5 fruit fly cellular contexts compared by ENCODE assay signal in genomic region chrX:2301613-2302522, dm6.
A peak's percentile ranks its signal among the peaks of the same experiment; 100 is the strongest.
TF ChIP-seq lines count a peak whose summit lies in the region.

No protein-coding gene starts in this region.

- TF ChIP-seq CTCF in whole organism, embryonic (GFP tag; optimal IDR thresholded peaks at IDR 0.05; lab: Kevin White, UChicago) = peak; percentile 38

TF ChIP-seq in whole organism, adult, 20 proteins besides CTCF, POLR2A, EP300 and RAD21:
- no peak for TF ChIP-seq CG5204 (GFP tag; optimal IDR thresholded peaks at IDR 0.05; lab: Kevin White, UChicago)
- peak; percentile 1 for TF ChIP-seq pad (GFP tag; optimal IDR thresholded peaks at IDR 0.05; lab: Kevin White, UChicago)
- peak; percentile 11 for TF ChIP-seq CG7045 (GFP tag; optimal IDR thresholded peaks at IDR 0.05; lab: Kevin White, UChicago)
- peak; percentile 19 for TF ChIP-seq CG11617 (GFP tag; optimal IDR thresholded peaks at IDR 0.05; lab: Kevin White, UChicago)
- no peak for TF ChIP-seq toe (GFP tag; optimal IDR thresholded peaks at IDR 0.05; lab: Kevin White, UChicago)
- TF ChIP-seq bab1 (GFP tag; optimal IDR thresholded peaks at IDR 0.05; lab: Kevin White, UChicago) = peak; percentile 53
- peak; percentile 41 for TF ChIP-seq CG14711 (tag; optimal IDR thresholded peaks at IDR 0.05; lab: Kevin White, UChicago)
- peak; percentile 58 for TF ChIP-seq CG7101 (tag; optimal IDR thresholded peaks at IDR 0.05; lab: Kevin White, UChicago)

TF ChIP-seq in whole organism, embryonic, 481 proteins besides CTCF, POLR2A, EP300 and RAD21 (continues in another document):
- TF ChIP-seq CG13123 (GFP tag; optimal IDR thresholded peaks at IDR 0.05; lab: Kevin White, UChicago) (peak; percentile 44), CG4617 (GFP tag; optimal IDR thresholded peaks at IDR 0.05; lab: Kevin White, UChicago; ENCODE audit: borderline replicate concordance) (peak; percentile 38), CG6683 (GFP tag; optimal IDR thresholded peaks at IDR 0.05; lab: Kevin White, UChicago) (peak; percentile 62), NC2β (GFP tag; optimal IDR thresholded peaks at IDR 0.05; lab: Kevin White, UChicago) (peak; percentile 66), NFAT (GFP tag; IDR thresholded peaks at IDR 0.05; lab: Robert Waterston, UW) (peak; percentile 60; the same call in 1 of the 2 replicates), ERR (GFP tag; optimal IDR thresholded peaks at IDR 0.05; lab: Kevin White, UChicago) (peak; percentile 32), ems (GFP tag; optimal IDR thresholded peaks at IDR 0.05; lab: Kevin White, UChicago) (peak; percentile 76), hbn (GFP tag; IDR thresholded peaks at IDR 0.05; lab: Robert Waterston, UW; ENCODE audit: partially characterized antibody) (no peak), Stat92E (GFP tag; optimal IDR thresholded peaks at IDR 0.05; lab: Kevin White, UChicago) (peak in 1 of 3 experiments; percentile 23), Sox102F (GFP tag; optimal IDR thresholded peaks at IDR 0.05; lab: Kevin White, UChicago) (peak; percentile 83), CG8944 (GFP tag; optimal IDR thresholded peaks at IDR 0.05; lab: Kevin White, UChicago) (peak; percentile 81), TFAM (GFP tag; optimal IDR thresholded peaks at IDR 0.05; lab: Kevin White, UChicago) (peak; percentile 21), gsb-n (tag; optimal IDR thresholded peaks at IDR 0.05; lab: Kevin White, UChicago) (peak; percentile 57), Mes4 (GFP tag; optimal IDR thresholded peaks at IDR 0.05; lab: Kevin White, UChicago) (peak; percentile 81), CG9797 (GFP tag; optimal IDR thresholded peaks at IDR 0.05; lab: Kevin White, UChicago) (no peak), wek (GFP tag; optimal IDR thresholded peaks at IDR 0.05; lab: Kevin White, UChicago) (peak; percentile 67), CG1529 (GFP tag; optimal IDR thresholded peaks at IDR 0.05; lab: Kevin White, UChicago) (peak; percentile 80), nerfin-1 (tag; optimal IDR thresholded peaks at IDR 0.05; lab: Kevin White, UChicago) (peak; percentile 81), Elba2 (GFP tag; optimal IDR thresholded peaks at IDR 0.05; lab: Kevin White, UChicago) (no peak)

TF ChIP-seq in whole organism, prepupa, 60 proteins besides CTCF, POLR2A, EP300 and RAD21 (continues in another document):
- TF ChIP-seq CG34406 (GFP tag; optimal IDR thresholded peaks at IDR 0.05; lab: Kevin White, UChicago) (peak; percentile 66), CG6808 (GFP tag; optimal IDR thresholded peaks at IDR 0.05; lab: Kevin White, UChicago) (peak; percentile 68), Hr4 (GFP tag; optimal IDR thresholded peaks at IDR 0.05; lab: Kevin White, UChicago) (peak; percentile 72), cyc (GFP tag; optimal IDR thresholded peaks at IDR 0.05; lab: Kevin White, UChicago) (peak; percentile 64), Eip78C (GFP tag; lab: Kevin White, UChicago) (peak; percentile 91), CG16779 (tag; optimal IDR thresholded peaks at IDR 0.05; lab: Kevin White, UChicago) (peak; percentile 2), achi (GFP tag; optimal IDR thresholded peaks at IDR 0.05; lab: Kevin White, UChicago) (peak; percentile 63), vri (GFP tag; optimal IDR thresholded peaks at IDR 0.05; lab: Kevin White, UChicago) (no peak), CG8119 (GFP tag; IDR thresholded peaks at IDR 0.05; lab: Robert Waterston, UW) (peak; percentile 80), ss (GFP tag; optimal IDR thresholded peaks at IDR 0.05; lab: Kevin White, UChicago) (peak in 1 of 2 experiments; percentile 15), Blimp-1 (GFP tag; optimal IDR thresholded peaks at IDR 0.05; lab: Kevin White, UChicago) (no peak), acj6 (GFP tag; optimal IDR thresholded peaks at IDR 0.05; lab: Kevin White, UChicago) (peak; percentile 68), Sox102F (GFP tag; optimal IDR thresholded peaks at IDR 0.05; lab: Kevin White, UChicago) (peak; percentile 69), Lpt (GFP tag; optimal IDR thresholded peaks at IDR 0.05; lab: Kevin White, UChicago) (peak; percentile 62), Gug (GFP tag; IDR thresholded peaks at IDR 0.05; lab: Robert Waterston, UW) (peak; percentile 66; the same call in 1 of the 2 replicates), pdm3 (GFP tag; optimal IDR thresholded peaks at IDR 0.05; lab: Kevin White, UChicago) (peak; percentile 73), CG11762 (GFP tag; optimal IDR thresholded peaks at IDR 0.05; lab: Kevin White, UChicago; ENCODE audit: insufficient read depth) (peak; percentile 57), CG10631 (GFP tag; optimal IDR thresholded peaks at IDR 0.05; lab: Kevin White, UChicago) (peak; percentile 64), CG6792 (GFP tag; optimal IDR thresholded peaks at IDR 0.05; lab: Kevin White, UChicago) (peak; percentile 75), CG11294 (GFP tag; IDR thresholded peaks at IDR 0.05; lab: Robert Waterston, UW) (peak; percentile 51; the same call in 1 of the 2 replicates), CG3032 (tag; optimal IDR thresholded peaks at IDR 0.05; lab: Kevin White, UChicago) (peak; percentile 58)

TF ChIP-seq in whole organism, pupa, 21 proteins besides CTCF, POLR2A, EP300 and RAD21:
- TF ChIP-seq CG12605 (GFP tag; IDR thresholded peaks at IDR 0.05; lab: Robert Waterston, UW) (peak; percentile 46), gl (tag; optimal IDR thresholded peaks at IDR 0.05; lab: Kevin White, UChicago) (peak; percentile 19), CG32121 (GFP tag; IDR thresholded peaks at IDR 0.05; lab: Robert Waterston, UW) (peak; percentile 80), CG17806 (tag; optimal IDR thresholded peaks at IDR 0.05; lab: Kevin White, UChicago) (peak; percentile 60), D1 (tag; optimal IDR thresholded peaks at IDR 0.05; lab: Kevin White, UChicago) (no peak), CG8159 (tag; optimal IDR thresholded peaks at IDR 0.05; lab: Kevin White, UChicago) (peak; percentile 70), CG13204 (GFP tag; optimal IDR thresholded peaks at IDR 0.05; lab: Kevin White, UChicago) (peak; percentile 28), CG4496 (GFP tag; IDR thresholded peaks at IDR 0.05; lab: Robert Waterston, UW) (peak; percentile 82), Snoo (tag; optimal IDR thresholded peaks at IDR 0.05; lab: Kevin White, UChicago) (peak; percentile 63), CG34367 (tag; optimal IDR thresholded peaks at IDR 0.05; lab: Kevin White, UChicago) (peak; percentile 45), Ets98B (GFP tag; IDR thresholded peaks at IDR 0.05; lab: Robert Waterston, UW) (peak; percentile 73), EcR (GFP tag; optimal IDR thresholded peaks at IDR 0.05; lab: Kevin White, UChicago) (no peak), Pif1B (GFP tag; optimal IDR thresholded peaks at IDR 0.05; lab: Kevin White, UChicago) (peak; percentile 59), Pif1A (GFP tag; optimal IDR thresholded peaks at IDR 0.05; lab: Kevin White, UChicago) (peak; percentile 78), CG14655 (GFP tag; optimal IDR thresholded peaks at IDR 0.05; lab: Kevin White, UChicago) (peak; percentile 79), CG9948 (tag; optimal IDR thresholded peaks at IDR 0.05; lab: Kevin White, UChicago) (peak; percentile 60), rn (GFP tag; IDR thresholded peaks at IDR 0.05; lab: Robert Waterston, UW) (peak; percentile 59), CG15710 (tag; optimal IDR thresholded peaks at IDR 0.05; lab: Kevin White, UChicago) (peak; percentile 64), CG8301 (tag; optimal IDR thresholded peaks at IDR 0.05; lab: Kevin White, UChicago) (peak; percentile 70), CG10348 (GFP tag; IDR thresholded peaks at IDR 0.05; lab: Robert Waterston, UW) (peak; percentile 60; the same call in 1 of the 2 replicates), fd96Ca (GFP tag; IDR thresholded peaks at IDR 0.05; lab: Robert Waterston, UW) (peak; percentile 85)

TF ChIP-seq in whole organism, wandering third instar larva, 38 proteins besides CTCF, POLR2A, EP300 and RAD21:
- peak; percentile 68 for TF ChIP-seq ey (GFP tag; optimal IDR thresholded peaks at IDR 0.05; lab: Kevin White, UChicago)
- peak; percentile 21 for TF ChIP-seq Jra (GFP tag; optimal IDR thresholded peaks at IDR 0.05; lab: Kevin White, UChicago)
- peak; percentile 24 for TF ChIP-seq Hnf4 (GFP tag; optimal IDR thresholded peaks at IDR 0.05; lab: Kevin White, UChicago)
- TF ChIP-seq GATAd (GFP tag; optimal IDR thresholded peaks at IDR 0.05; lab: Kevin White, UChicago) = no peak
- TF ChIP-seq Hr83 (GFP tag; optimal IDR thresholded peaks at IDR 0.05; lab: Kevin White, UChicago; ENCODE audit: poor library complexity, severe bottlenecking) = no peak
- TF ChIP-seq CG32264 (GFP tag; optimal IDR thresholded peaks at IDR 0.05; lab: Kevin White, UChicago) = peak; percentile 59
- peak; percentile 39 for TF ChIP-seq woc (GFP tag; optimal IDR thresholded peaks at IDR 0.05; lab: Kevin White, UChicago)
- TF ChIP-seq usp (GFP tag; optimal IDR thresholded peaks at IDR 0.05; lab: Kevin White, UChicago) = no peak
- peak; percentile 62 for TF ChIP-seq sv (GFP tag; optimal IDR thresholded peaks at IDR 0.05; lab: Kevin White, UChicago)
- TF ChIP-seq CG9705 (GFP tag; optimal IDR thresholded peaks at IDR 0.05; lab: Kevin White, UChicago) = peak; percentile 31
- TF ChIP-seq Dif (GFP tag; optimal IDR thresholded peaks at IDR 0.05; lab: Kevin White, UChicago; ENCODE audit: partially characterized antibody) = no peak
- peak; percentile 62 for TF ChIP-seq psq (GFP tag; optimal IDR thresholded peaks at IDR 0.05; lab: Kevin White, UChicago)
- no peak for TF ChIP-seq Rel (GFP tag; optimal IDR thresholded peaks at IDR 0.05; lab: Kevin White, UChicago)
- TF ChIP-seq Rel (tag; optimal IDR thresholded peaks at IDR 0.05; lab: Kevin White, UChicago) = peak; percentile 95
- peak in 1 of 2 experiments; percentile 13 for TF ChIP-seq dl (GFP tag; optimal IDR thresholded peaks at IDR 0.05; lab: Kevin White, UChicago; ENCODE audit: insufficient read depth in 1 of 2, partially characterized antibody in 2 of 2)
- TF ChIP-seq HLH106 (tag; optimal IDR thresholded peaks at IDR 0.05; lab: Kevin White, UChicago) = peak; percentile 72
- peak; percentile 70 for TF ChIP-seq dmrt93B (GFP tag; optimal IDR thresholded peaks at IDR 0.05; lab: Kevin White, UChicago)
- TF ChIP-seq br (GFP tag; optimal IDR thresholded peaks at IDR 0.05; lab: Kevin White, UChicago) = peak; percentile 66
- peak; percentile 30 for TF ChIP-seq CrebA (GFP tag; optimal IDR thresholded peaks at IDR 0.05; lab: Kevin White, UChicago; ENCODE audit: borderline replicate concordance)
- TF ChIP-seq tai (GFP tag; optimal IDR thresholded peaks at IDR 0.05; lab: Kevin White, UChicago) = no peak
- peak; percentile 63 for TF ChIP-seq Sp1 (GFP tag; optimal IDR thresholded peaks at IDR 0.05; lab: Kevin White, UChicago)
- peak; percentile 72 for TF ChIP-seq rgr (GFP tag; optimal IDR thresholded peaks at IDR 0.05; lab: Kevin White, UChicago)
- TF ChIP-seq foxo (GFP tag; optimal IDR thresholded peaks at IDR 0.05; lab: Kevin White, UChicago) = peak; percentile 16 to 79
- TF ChIP-seq h (GFP tag; optimal IDR thresholded peaks at IDR 0.05; lab: Kevin White, UChicago) = peak; percentile 65
- TF ChIP-seq OdsH (GFP tag; optimal IDR thresholded peaks at IDR 0.05; lab: Kevin White, UChicago) = peak; percentile 59
- TF ChIP-seq fru (GFP tag; optimal IDR thresholded peaks at IDR 0.05; lab: Kevin White, UChicago) = peak; percentile 79
TF ChIP-seq in whole organism, wandering third instar larva: peak in this region for 20.
